Worm (Caenorhabditis elegans) whole organism, L4/young adult: Measurements from ENCODE around the gene C08F1.12.
"Not testable (repeated sequence)": the region's sequence is repeated elsewhere in the genome, so short reads cannot be mapped to it uniquely, and the experiment has no call there.

Experiments
- W03F9.2 ChIP-seq: fragments of 150-350 bp; optimal IDR thresholded peaks from 2 replicates; lab custom pipeline; 2014; ENCODE audit warnings: missing biosample characterization, missing genetic modification characterization
- dao-5 ChIP-seq: sonication (generic microtip); optimal IDR thresholded peaks from 2 replicates; lab custom pipeline; 2016; ENCODE audit warnings: missing genotype, missing genetic modification characterization, moderate library complexity, missing compliant biosample characterization
- him-1 ChIP-seq: sonication (generic microtip); optimal IDR thresholded peaks from 2 replicates; lab custom pipeline; 2016; ENCODE audit warnings: missing genotype, missing genetic modification reagents, missing genetic modification characterization, missing compliant biosample characterization

Gene C08F1.12

ce11 chrII:1806358-1806757 lies at the start of gene C08F1.12:
TSS of gene C08F1.12 (minus strand) at chrII:1806458.
- TF ChIP-seq him-1 (no peak), W03F9.2 (no peak), dao-5 (tag; lab: Kevin White, UChicago) (no peak)

DNA sequence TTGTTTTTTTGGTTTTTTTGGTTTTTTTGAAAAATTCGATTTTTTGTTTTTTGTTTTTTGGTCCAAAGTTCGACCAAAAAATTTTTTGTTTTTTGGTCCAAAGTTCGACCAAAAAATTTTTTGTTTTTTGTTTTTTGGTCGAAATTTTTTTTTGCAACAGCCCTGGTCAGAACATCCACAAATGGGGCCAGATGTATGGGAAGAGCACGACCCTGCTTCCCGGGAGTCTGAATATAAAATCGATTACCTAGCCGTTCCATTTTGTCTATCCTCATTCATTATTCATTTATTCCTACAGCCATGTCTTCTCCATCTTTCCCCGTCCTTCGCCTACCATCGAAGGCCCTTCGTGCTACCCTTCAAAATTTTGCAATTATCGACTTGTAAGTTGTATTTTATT lies 47.8 kb upstream of the C08F1.12 start, which contains the start of gene fbxb-95:
fbxb-95 (plus strand) TSS at position 301 of the 400 bp plus-strand sequence.
- TF ChIP-seq him-1; dao-5 (tag; lab: Kevin White, UChicago); W03F9.2: not testable (repeated sequence)

- TF ChIP-seq W03F9.2 (no peak), him-1 (no peak), dao-5 (tag; lab: Kevin White, UChicago) (no peak)
Measured at ce11 chrII:1852503-1852902, 46.2 kb upstream of the C08F1.12 start, which contains the start of gene C52E2.2. TSS of gene C52E2.2 (plus strand) at chrII:1852803.

ce11 chrII:1851716-1852115 lies 45.5 kb upstream of the C08F1.12 start:
- TF ChIP-seq him-1 = no peak
- TF ChIP-seq dao-5 (tag; lab: Kevin White, UChicago) = no peak

- TF ChIP-seq W03F9.2 (no peak), dao-5 (tag; lab: Kevin White, UChicago) (no peak), him-1 (no peak)
Measured at ce11 chrII:1850840-1851294, 44.6 kb upstream of the C08F1.12 start, which contains the start of gene C52E2.3. TSS of gene C52E2.3 (plus strand) at chrII:1851244.

- TF ChIP-seq W03F9.2 = no peak
- no peak for TF ChIP-seq him-1
- no peak for TF ChIP-seq dao-5 (tag; lab: Kevin White, UChicago)
Measured at ce11 chrII:1850299-1850698, 44.0 kb upstream of the C08F1.12 start, which contains the start of gene fbxb-96. TSS of gene fbxb-96 (minus strand) at chrII:1850399.

- TF ChIP-seq dao-5 (tag; lab: Kevin White, UChicago) = no peak
- TF ChIP-seq him-1 = no peak
- TF ChIP-seq W03F9.2 = no peak
Measured at ce11 chrII:1848109-1848508, 41.9 kb upstream of the C08F1.12 start, which contains the start of gene fbxb-97. TSS of gene fbxb-97 (minus strand) at chrII:1848161.

- TF ChIP-seq dao-5 (tag; lab: Kevin White, UChicago) (no peak), W03F9.2 (no peak), him-1 (no peak)
Measured at ce11 chrII:1844552-1844951, 38.3 kb upstream of the C08F1.12 start.

ce11 chrII:1842894-1843293 lies 36.6 kb upstream of the C08F1.12 start, which contains the start of the genes C52E2.5 and C52E2.4:
TSS of gene C52E2.5 (minus strand) at chrII:1842936.
TSS of gene C52E2.4 (plus strand) at chrII:1843145.
- TF ChIP-seq him-1 (no peak), dao-5 (tag; lab: Kevin White, UChicago) (no peak), W03F9.2 (no peak)

DNA sequence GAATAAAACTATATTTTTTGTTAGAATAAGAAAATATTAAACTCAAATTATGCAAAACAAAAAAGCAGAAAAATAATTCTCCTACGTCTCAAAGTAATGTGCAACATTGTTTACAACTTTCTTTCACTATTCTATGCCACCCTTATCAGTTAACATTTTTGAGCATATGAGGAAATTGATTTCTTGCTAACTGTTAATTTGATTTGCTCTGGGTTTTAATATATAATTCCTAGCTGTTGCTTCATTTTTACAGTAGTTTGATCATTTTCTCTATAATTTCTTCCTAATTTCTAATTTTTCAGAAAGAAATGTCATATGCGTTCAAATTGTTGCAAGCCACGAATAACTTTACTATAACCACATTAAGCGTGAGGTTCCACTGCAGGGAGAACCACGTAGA lies 29.9 kb upstream of the C08F1.12 start, which contains the start of gene T08E11.1:
T08E11.1 (plus strand) TSS at position 301 of the 400 bp plus-strand sequence.
- no peak for TF ChIP-seq W03F9.2
- no peak for TF ChIP-seq him-1
- no peak for TF ChIP-seq dao-5 (tag; lab: Kevin White, UChicago)

ce11 chrII:1831883-1832388 lies 25.7 kb upstream of the C08F1.12 start, which contains the start of gene math-39:
TSS of gene math-39 (plus strand) at chrII:1832338.
- TF ChIP-seq dao-5 (tag; lab: Kevin White, UChicago) (no peak), him-1 (no peak), W03F9.2 (no peak)

ce11 chrII:1830182-1830682 lies 24.0 kb upstream of the C08F1.12 start, which contains the start of gene math-40:
TSS of gene math-40 (plus strand) at chrII:1830632.
- TF ChIP-seq him-1 (no peak), W03F9.2 (no peak), dao-5 (tag; lab: Kevin White, UChicago) (no peak)

DNA sequence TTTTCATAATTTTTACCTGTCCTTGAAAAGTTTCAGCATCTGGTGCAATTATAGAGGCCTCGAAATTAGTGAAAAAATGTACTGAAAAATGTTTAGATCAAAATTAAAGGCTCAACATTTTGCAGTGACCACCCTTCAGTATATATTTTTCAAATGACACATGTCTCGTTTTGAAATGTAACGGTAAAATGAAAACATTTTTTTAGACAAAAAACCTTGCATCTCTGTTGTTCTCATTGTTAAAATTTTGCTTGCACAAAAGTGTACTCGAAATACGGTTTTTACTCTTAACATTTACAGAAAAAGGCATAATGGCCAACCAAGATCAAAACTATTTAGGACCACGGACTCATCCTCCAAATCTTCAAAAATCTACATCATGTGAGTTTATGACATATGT lies 18.1 kb upstream of the C08F1.12 start, which contains the start of gene math-41:
math-41 (plus strand) TSS at position 301 of the 400 bp plus-strand sequence.
- not testable (repeated sequence) for TF ChIP-seq dao-5 (tag; lab: Kevin White, UChicago); him-1; W03F9.2

DNA sequence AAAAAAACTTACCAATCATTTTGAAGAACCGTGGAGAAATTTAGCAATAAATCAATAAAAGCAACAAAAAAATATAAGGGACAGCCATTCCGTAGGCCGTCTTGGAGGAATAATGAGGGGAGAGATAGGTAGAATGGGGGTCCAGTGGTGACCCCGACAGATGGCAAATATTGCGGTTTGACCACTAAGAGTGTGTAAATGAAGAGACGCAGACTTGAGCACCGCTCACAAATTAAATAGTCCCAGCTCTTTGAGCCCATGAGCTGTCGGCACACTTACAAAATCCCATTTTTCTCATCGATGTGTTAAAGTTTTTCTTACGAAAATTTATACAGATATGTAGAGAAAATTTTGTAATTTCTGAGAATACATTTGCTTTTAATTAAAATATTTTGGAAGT lies 14.5 kb upstream of the C08F1.12 start, which contains the start of gene fbxa-3:
fbxa-3 (minus strand) TSS at position 101 of the 400 bp plus-strand sequence.
- TF ChIP-seq W03F9.2 (no peak), him-1 (no peak), dao-5 (tag; lab: Kevin White, UChicago) (no peak)
